Fruit fly (Drosophila melanogaster): Measurements from ENCODE around the gene CG43725.

Gene CG43725

DNA sequence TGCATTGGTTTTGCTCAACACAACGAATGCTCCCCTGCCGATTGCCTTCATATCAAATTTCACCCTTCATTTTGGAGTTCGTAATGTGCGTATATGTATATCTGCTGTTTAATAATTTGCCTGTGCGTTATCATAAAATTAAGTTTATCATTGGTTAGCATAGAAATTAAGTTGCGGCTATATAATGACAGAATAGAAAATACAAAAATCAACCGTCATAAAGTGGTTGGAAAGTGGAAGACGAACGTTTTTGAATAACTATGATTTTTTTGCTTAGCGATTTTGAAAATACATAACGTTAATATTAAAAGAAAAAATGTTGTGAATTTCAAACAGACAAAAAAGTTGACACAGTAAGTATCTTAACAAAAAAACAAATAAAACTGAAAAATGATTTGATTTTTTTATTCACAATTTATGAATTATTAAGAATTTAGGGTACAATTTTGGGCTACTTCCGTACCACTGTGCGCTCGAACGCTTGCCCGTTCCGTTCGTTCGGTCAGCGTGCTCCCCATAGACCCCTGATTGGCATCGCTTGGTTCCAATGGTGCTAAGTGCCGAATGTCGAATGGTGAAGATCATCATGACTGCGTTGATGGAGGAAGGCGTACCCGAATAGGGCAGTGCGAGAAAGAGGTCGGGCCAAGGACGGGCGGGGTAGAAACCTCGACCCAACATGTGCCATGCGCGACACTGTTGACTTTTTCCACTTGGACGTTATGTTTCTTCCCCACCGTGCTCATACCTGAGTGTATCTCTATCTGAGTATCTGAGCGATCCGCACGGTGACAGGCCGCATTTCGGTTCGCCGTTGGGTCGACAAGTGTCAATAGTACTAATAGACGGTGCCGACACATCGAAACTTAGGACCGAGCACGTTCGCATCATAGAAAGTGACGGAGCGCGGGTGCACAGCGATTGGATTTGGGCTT lies 37.5 kb upstream of the CG43725 start (continued):
- TF ChIP-seq CG13775 (GFP tag; optimal IDR thresholded peaks at IDR 0.05) (peak; percentile 50), fd96Cb (tag; optimal IDR thresholded peaks at IDR 0.05) (peak; percentile 44), phol (tag; optimal IDR thresholded peaks at IDR 0.05) (peak; percentile 62), trh (GFP tag; optimal IDR thresholded peaks at IDR 0.05) (no peak), pum (GFP tag; optimal IDR thresholded peaks at IDR 0.05) (peak; percentile 28), CG10147 (GFP tag; optimal IDR thresholded peaks at IDR 0.05) (peak; percentile 15), CG33557 (GFP tag; optimal IDR thresholded peaks at IDR 0.05) (peak; percentile 15), pzg (GFP tag; optimal IDR thresholded peaks at IDR 0.05) (no peak), rib (GFP tag; IDR thresholded peaks at IDR 0.05) (peak; percentile 33; the same call in 1 of the 2 replicates), stwl (tag; optimal IDR thresholded peaks at IDR 0.05) (no peak), HLHmδ (GFP tag; optimal IDR thresholded peaks at IDR 0.05) (no peak), H2.0 (GFP tag; IDR thresholded peaks at IDR 0.05) (peak; percentile 39), sd (tag; optimal IDR thresholded peaks at IDR 0.05) (peak; percentile 29), mld (GFP tag; IDR thresholded peaks at IDR 0.05; ENCODE audit: partially characterized antibody) (no peak), grn (GFP tag; optimal IDR thresholded peaks at IDR 0.05) (peak; percentile 65), CG16779 (GFP tag; IDR thresholded peaks at IDR 0.05) (no peak), CG11247 (GFP tag; IDR thresholded peaks at IDR 0.05) (peak; percentile 10; the same call in 1 of the 2 replicates), Hr78 (GFP tag; optimal IDR thresholded peaks at IDR 0.05) (peak in 1 of 2 experiments; percentile 99), ssp (GFP tag; IDR thresholded peaks at IDR 0.05) (peak; percentile 46), CG11723 (GFP tag; optimal IDR thresholded peaks at IDR 0.05) (peak; percentile 50), Sin3A (optimal IDR thresholded peaks at IDR 0.05) (no peak), CG18599 (GFP tag; optimal IDR thresholded peaks at IDR 0.05) (peak; percentile 42), tgo (GFP tag; IDR thresholded peaks at IDR 0.05) (peak; percentile 39; the same call in 2 of the 3 replicates), CG8478 (optimal IDR thresholded peaks at IDR 0.05) (peak; percentile 43), CG34376 (GFP tag; optimal IDR thresholded peaks at IDR 0.05) (no peak), exex (tag; optimal IDR thresholded peaks at IDR 0.05) (peak; percentile 46), Nf-YC (tag; optimal IDR thresholded peaks at IDR 0.05) (no peak), CG6272 (GFP tag; IDR thresholded peaks at IDR 0.05) (0 out of 2 replicates have a peak, but pooled peaks have one; percentile 20), CG3847 (GFP tag; IDR thresholded peaks at IDR 0.05) (no peak), tup (GFP tag; optimal IDR thresholded peaks at IDR 0.05) (peak; percentile 16), CG10431 (GFP tag; optimal IDR thresholded peaks at IDR 0.05) (no peak), bcd (GFP tag; optimal IDR thresholded peaks at IDR 0.05) (no peak), hth (optimal IDR thresholded peaks at IDR 0.05) (no peak), Hey (tag; optimal IDR thresholded peaks at IDR 0.05) (no peak), CG4617 (GFP tag; optimal IDR thresholded peaks at IDR 0.05; ENCODE audit: borderline replicate concordance) (no peak), ac (GFP tag; optimal IDR thresholded peaks at IDR 0.05) (no peak), CG5245 (GFP tag; optimal IDR thresholded peaks at IDR 0.05) (peak; percentile 13), CG6654 (GFP tag; optimal IDR thresholded peaks at IDR 0.05) (no peak), fu2 (GFP tag; optimal IDR thresholded peaks at IDR 0.05) (no peak), CG4707 (GFP tag; optimal IDR thresholded peaks at IDR 0.05) (no peak), Elba2 (GFP tag; optimal IDR thresholded peaks at IDR 0.05) (no peak), NC2α (GFP tag; optimal IDR thresholded peaks at IDR 0.05) (peak; percentile 58), Xrp1 (GFP tag; IDR thresholded peaks at IDR 0.05) (peak; percentile 30; the same call in 1 of the 2 replicates), seq (GFP tag; IDR thresholded peaks at IDR 0.05) (peak; percentile 52; the same call in 1 of the 2 replicates), kni (GFP tag; optimal IDR thresholded peaks at IDR 0.05) (peak; percentile 95), CG17385 (GFP tag; optimal IDR thresholded peaks at IDR 0.05) (peak; percentile 47), tap (tag; optimal IDR thresholded peaks at IDR 0.05) (no peak), CG3995 (GFP tag; optimal IDR thresholded peaks at IDR 0.05) (no peak), CG2199 (GFP tag; IDR thresholded peaks at IDR 0.05) (peak; percentile 83; the same call in 2 of the 3 replicates)
